Fruit fly (Drosophila melanogaster) whole organism, embryonic: ENCODE results near the gene Spn88Eb.
A peak's percentile ranks its signal among the peaks of the same experiment; 100 is the strongest.

Source experiments
- BEAF-32 ChIP-seq: fragments of 200-800 bp; sonication (Bioruptor generic); optimal IDR thresholded peaks from 3 replicates; lab custom pipeline; 2017; ENCODE audit warnings: missing biosample characterization, missing genetic modification characterization, mild to moderate bottlenecking, moderate library complexity, missing genetic modification reagents
- Bgb ChIP-seq: fragments of 200-800 bp; sonication (Bioruptor generic); IDR thresholded peaks from 2 replicates; pipeline ENCODE4 v1.3.6; 2022; ENCODE audit warnings: missing biosample characterization, missing genetic modification characterization; ENCODE audit not compliant: partially characterized antibody
- C15 ChIP-seq: fragments of 200-800 bp; sonication (Bioruptor generic); IDR thresholded peaks from 3 replicates; pipeline ENCODE4 v1.3.6; 2022; ENCODE audit warnings: missing biosample characterization, missing genetic modification characterization
- CG10267 ChIP-seq: fragments of 200-800 bp; sonication (Bioruptor generic); optimal IDR thresholded peaks from 2 replicates; lab custom pipeline; 2018; ENCODE audit warnings: missing biosample characterization, mild to moderate bottlenecking, missing genetic modification characterization, moderate library complexity
- CG11093 ChIP-seq: fragments of 200-800 bp; sonication (Bioruptor generic); IDR thresholded peaks from 3 replicates; pipeline ENCODE4 v1.3.6; 2022; ENCODE audit warnings: missing biosample characterization, missing genetic modification characterization
- CG11696 ChIP-seq: fragments of 200-800 bp; sonication (Bioruptor generic); IDR thresholded peaks from 2 replicates; pipeline ENCODE4 v1.3.6; 2022; ENCODE audit warnings: missing biosample characterization, missing genetic modification characterization
- CG11723 ChIP-seq: fragments of 200-800 bp; sonication (Bioruptor generic); optimal IDR thresholded peaks from 2 replicates; lab custom pipeline; 2017; ENCODE audit warnings: missing biosample characterization, mild to moderate bottlenecking, missing genetic modification characterization
- CG12071 ChIP-seq: fragments of 200-800 bp; sonication (Bioruptor generic); optimal IDR thresholded peaks from 3 replicates; lab custom pipeline; 2018; ENCODE audit warnings: missing biosample characterization, mild to moderate bottlenecking, missing genetic modification characterization
- CG14667 ChIP-seq: fragments of 200-800 bp; sonication (Bioruptor generic); IDR thresholded peaks from 2 replicates; pipeline ENCODE4 v1.3.6; 2022; ENCODE audit warnings: missing biosample characterization, missing genetic modification characterization
- CG15514 ChIP-seq: fragments of 200-800 bp; sonication (Bioruptor generic); optimal IDR thresholded peaks from 3 replicates; lab custom pipeline; 2017; ENCODE audit warnings: missing biosample characterization, missing genetic modification characterization, mild to moderate bottlenecking, moderate library complexity, missing genetic modification reagents
- CG15696 ChIP-seq: fragments of 200-800 bp; sonication (Bioruptor generic); optimal IDR thresholded peaks from 2 replicates; lab custom pipeline; 2019; ENCODE audit warnings: missing biosample characterization, mild to moderate bottlenecking, missing genetic modification characterization, moderate library complexity
- CG16779 ChIP-seq: fragments of 200-800 bp; sonication (Bioruptor generic); IDR thresholded peaks from 2 replicates; pipeline ENCODE4 v1.3.6; 2022; ENCODE audit warnings: missing biosample characterization, missing genetic modification characterization
- CG16813 ChIP-seq: fragments of 200-800 bp; sonication (Bioruptor generic); IDR thresholded peaks from 3 replicates; pipeline ENCODE4 v1.3.6; 2022; ENCODE audit warnings: missing biosample characterization, missing genetic modification characterization; ENCODE audit not compliant: partially characterized antibody
- CG17568 ChIP-seq: fragments of 200-800 bp; sonication (Bioruptor generic); optimal IDR thresholded peaks from 2 replicates; lab custom pipeline; 2018; ENCODE audit warnings: missing biosample characterization, mild to moderate bottlenecking, missing genetic modification characterization, moderate library complexity
- CG17802 ChIP-seq: fragments of 200-800 bp; sonication (Bioruptor generic); optimal IDR thresholded peaks from 2 replicates; lab custom pipeline; 2018; ENCODE audit warnings: missing biosample characterization, mild to moderate bottlenecking, missing genetic modification characterization, moderate library complexity
- CG2116 ChIP-seq: fragments of 200-800 bp; sonication (Bioruptor generic); optimal IDR thresholded peaks from 3 replicates; lab custom pipeline; 2018; ENCODE audit warnings: missing biosample characterization, mild to moderate bottlenecking, missing genetic modification characterization
- CG33557 ChIP-seq: fragments of 200-800 bp; sonication (Bioruptor generic); optimal IDR thresholded peaks from 2 replicates; lab custom pipeline; 2019; ENCODE audit warnings: missing biosample characterization, mild to moderate bottlenecking, missing genetic modification characterization, moderate library complexity
- CG3407 ChIP-seq: fragments of 200-800 bp; sonication (Bioruptor generic); optimal IDR thresholded peaks from 2 replicates; lab custom pipeline; 2018; ENCODE audit warnings: missing biosample characterization, mild to moderate bottlenecking, missing genetic modification characterization
- CG34224 ChIP-seq: fragments of 200-800 bp; sonication (Bioruptor generic); IDR thresholded peaks from 3 replicates; pipeline ENCODE4 v1.3.6; 2022; ENCODE audit warnings: missing biosample characterization, missing genetic modification characterization; ENCODE audit not compliant: partially characterized antibody
- CG3726 ChIP-seq: fragments of 200-800 bp; sonication (Bioruptor generic); IDR thresholded peaks from 3 replicates; pipeline ENCODE4, ENCODE4 v1.3.6; 2022; ENCODE audit warnings: missing biosample characterization, missing genetic modification characterization
- CG4328 ChIP-seq: fragments of 200-800 bp; sonication (Bioruptor generic); optimal IDR thresholded peaks from 3 replicates; lab custom pipeline; 2017; ENCODE audit warnings: missing biosample characterization, missing genetic modification reagents, missing genetic modification characterization
- CG6254 ChIP-seq: fragments of 200-800 bp; sonication (Bioruptor generic); optimal IDR thresholded peaks from 3 replicates; lab custom pipeline; 2017; ENCODE audit warnings: mild to moderate bottlenecking, missing biosample characterization, missing genetic modification reagents, missing genetic modification characterization
- CG6683 ChIP-seq: fragments of 200-800 bp; sonication (Bioruptor generic); optimal IDR thresholded peaks from 2 replicates; lab custom pipeline; 2017; ENCODE audit warnings: missing biosample characterization, mild to moderate bottlenecking, missing genetic modification characterization, missing genetic modification reagents
- CG7745 ChIP-seq: fragments of 200-800 bp; sonication (Bioruptor generic); optimal IDR thresholded peaks from 2 replicates; lab custom pipeline; 2018; ENCODE audit warnings: missing biosample characterization, mild to moderate bottlenecking, missing genetic modification characterization, moderate library complexity
- CG8089 ChIP-seq: fragments of 200-800 bp; sonication (Bioruptor generic); optimal IDR thresholded peaks from 3 replicates; lab custom pipeline; 2016; ENCODE audit warnings: missing biosample characterization, missing genetic modification characterization
- CG8388 ChIP-seq: fragments of 200-800 bp; sonication (Bioruptor generic); optimal IDR thresholded peaks from 2 replicates; lab custom pipeline; 2019; ENCODE audit warnings: missing biosample characterization, mild to moderate bottlenecking, missing genetic modification characterization, moderate library complexity
- CG8944 ChIP-seq: fragments of 200-800 bp; sonication (Bioruptor generic); optimal IDR thresholded peaks from 3 replicates; lab custom pipeline; 2016; ENCODE audit warnings: missing biosample characterization, missing genetic modification characterization
- CG9215 ChIP-seq: fragments of 200-800 bp; sonication (Bioruptor generic); IDR thresholded peaks from 2 replicates; pipeline ENCODE4 v1.3.6; 2022; ENCODE audit warnings: missing biosample characterization, missing genetic modification characterization
- Dad ChIP-seq: fragments of 200-800 bp; sonication (Bioruptor generic); optimal IDR thresholded peaks from 3 replicates; lab custom pipeline; 2016; ENCODE audit warnings: missing biosample characterization, missing genetic modification characterization
- Elba2 ChIP-seq: fragments of 200-800 bp; sonication (Bioruptor generic); optimal IDR thresholded peaks from 3 replicates; lab custom pipeline; 2016; ENCODE audit warnings: missing biosample characterization, missing genetic modification characterization
- H2.0 ChIP-seq: fragments of 200-800 bp; sonication (Bioruptor generic); IDR thresholded peaks from 2 replicates; pipeline ENCODE4 v1.3.6; 2022; ENCODE audit warnings: missing biosample characterization, missing genetic modification characterization
- Hr51 ChIP-seq, 2 experiments: fragments of 200-800 bp; sonication (Bioruptor generic); optimal IDR thresholded peaks; 2 replicates in 1 of 2; 3 replicates in 1 of 2; lab custom pipeline; 2016 to 2018; ENCODE audit warnings: missing biosample characterization in 2 of 2, missing genetic modification characterization in 2 of 2, mild to moderate bottlenecking in 1 of 2, moderate library complexity in 1 of 2
- Lpt ChIP-seq: fragments of >200 bp; optimal IDR thresholded peaks from 2 replicates; lab custom pipeline; 2018; ENCODE audit warnings: missing biosample characterization, missing genetic modification characterization
- Myb ChIP-seq: fragments of 200-800 bp; sonication (Bioruptor generic); optimal IDR thresholded peaks from 2 replicates; lab custom pipeline; 2016; ENCODE audit warnings: missing biosample characterization, missing genetic modification characterization
- Side ChIP-seq: fragments of 200-800 bp; sonication (Bioruptor generic); optimal IDR thresholded peaks from 2 replicates; lab custom pipeline; 2016; ENCODE audit warnings: missing biosample characterization, missing genetic modification characterization
- ac ChIP-seq: fragments of 200-800 bp; sonication (Bioruptor generic); optimal IDR thresholded peaks from 3 replicates; lab custom pipeline; 2017; ENCODE audit warnings: missing biosample characterization, mild to moderate bottlenecking, missing genetic modification characterization
- bowl ChIP-seq: fragments of 200-800 bp; sonication (Bioruptor generic); IDR thresholded peaks from 2 replicates; pipeline ENCODE4 v1.3.6; 2022; ENCODE audit warnings: missing biosample characterization, missing genetic modification characterization
- caup ChIP-seq: fragments of 200-800 bp; sonication (Bioruptor generic); optimal IDR thresholded peaks from 3 replicates; lab custom pipeline; 2017; ENCODE audit warnings: missing biosample characterization, mild to moderate bottlenecking, missing genetic modification characterization, moderate library complexity; ENCODE audit not compliant: severe bottlenecking
- chn ChIP-seq: fragments of 200-800 bp; sonication (Bioruptor generic); optimal IDR thresholded peaks from 2 replicates; lab custom pipeline; 2016; ENCODE audit warnings: missing biosample characterization, missing genetic modification characterization
- disco-r ChIP-seq: fragments of 200-800 bp; sonication (Bioruptor generic); optimal IDR thresholded peaks from 2 replicates; lab custom pipeline; 2016; ENCODE audit warnings: missing biosample characterization, missing genetic modification characterization
- emc ChIP-seq: fragments of 200-800 bp; sonication (Bioruptor generic); optimal IDR thresholded peaks from 2 replicates; lab custom pipeline; 2016; ENCODE audit warnings: missing biosample characterization, missing genetic modification characterization
- fd3F ChIP-seq: fragments of 200-800 bp; sonication (Bioruptor generic); optimal IDR thresholded peaks from 2 replicates; lab custom pipeline; 2018; ENCODE audit warnings: missing biosample characterization, mild to moderate bottlenecking, missing genetic modification characterization, moderate library complexity
- gt ChIP-seq: fragments of 200-800 bp; sonication (Bioruptor generic); IDR thresholded peaks from 2 replicates; pipeline ENCODE4 v1.3.6; 2022; ENCODE audit warnings: missing biosample characterization, missing genetic modification characterization
- lmd ChIP-seq: fragments of 200-800 bp; sonication (Bioruptor generic); IDR thresholded peaks from 2 replicates; pipeline ENCODE4 v1.3.6; 2022; ENCODE audit warnings: missing biosample characterization, missing genetic modification characterization
- ro ChIP-seq: fragments of 200-800 bp; sonication (Bioruptor generic); IDR thresholded peaks from 2 replicates; pipeline ENCODE4 v1.3.6; 2022; ENCODE audit warnings: missing biosample characterization, missing genetic modification characterization
- sens ChIP-seq: fragments of 200-800 bp; sonication (Bioruptor generic); peaks from one replicate; lab custom pipeline; 2016; ENCODE audit warnings: missing biosample characterization, missing genetic modification characterization
- slbo ChIP-seq: fragments of 200-800 bp; sonication (Bioruptor generic); IDR thresholded peaks from 2 replicates; pipeline ENCODE4 v1.3.6; 2022; ENCODE audit warnings: missing biosample characterization, missing genetic modification characterization
- tin ChIP-seq: fragments of 200-800 bp; sonication (Bioruptor generic); optimal IDR thresholded peaks from 3 replicates; lab custom pipeline; 2016; ENCODE audit warnings: missing biosample characterization, missing genetic modification characterization

Gene Spn88Eb

DNA sequence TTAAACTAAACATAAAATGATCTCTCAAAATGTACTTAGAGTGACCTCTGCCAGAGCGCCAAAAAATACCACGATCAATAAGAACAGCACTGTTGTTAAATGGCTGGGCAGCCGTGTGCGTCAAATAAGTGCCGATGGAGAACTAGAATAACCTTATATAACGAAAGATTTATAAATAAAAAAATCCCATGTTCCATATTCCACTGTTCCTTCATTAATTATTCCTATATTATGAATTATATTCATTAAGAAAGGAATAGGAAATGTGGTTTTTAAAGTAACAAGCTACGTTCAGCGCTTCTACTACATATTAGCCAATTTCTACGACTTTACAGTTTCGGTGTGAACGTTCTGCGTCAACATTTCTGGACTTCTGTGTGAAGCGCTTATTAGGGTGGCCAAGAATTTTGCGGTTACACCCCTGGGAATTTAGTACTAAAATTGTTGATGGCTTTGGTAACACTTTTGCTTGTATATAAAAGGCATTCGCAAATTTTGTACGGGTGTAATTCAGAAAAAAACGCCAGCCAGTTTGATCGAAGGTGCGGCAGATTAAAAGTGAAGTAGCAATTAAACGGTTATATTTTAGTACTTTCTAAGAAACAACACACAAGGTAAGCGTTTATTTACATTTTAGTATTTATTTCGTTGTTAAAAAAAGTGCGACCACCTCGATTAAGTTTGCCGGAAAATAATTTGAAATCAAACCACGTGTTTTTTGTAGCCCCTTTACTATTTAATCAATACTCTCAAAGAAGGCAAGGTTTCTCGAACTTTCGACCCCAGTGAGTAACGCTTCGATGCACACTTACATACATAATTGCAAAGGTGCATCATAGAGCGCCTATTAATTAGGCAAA, 33.9 kb upstream of the Spn88Eb start, which contains the start of the genes tefu and Hsc70-4 (continued):
- TF ChIP-seq CG10267 (tag; lab: Kevin White, UChicago): peak; percentile 73
- peak; percentile 68 for TF ChIP-seq Dad (GFP tag; lab: Kevin White, UChicago)
- TF ChIP-seq CG15514 (GFP tag; lab: Kevin White, UChicago): peak; percentile 74
- TF ChIP-seq CG33557 (GFP tag; lab: Kevin White, UChicago): peak; percentile 40
- TF ChIP-seq CG17568 (GFP tag; lab: Kevin White, UChicago): no peak
- TF ChIP-seq Bgb (GFP tag; lab: Robert Waterston, UW): peak; percentile 28; the same call in 1 of the 2 replicates
- peak; percentile 86 for TF ChIP-seq sens (GFP tag; lab: Kevin White, UChicago)
- peak; percentile 77 for TF ChIP-seq CG14667 (GFP tag; lab: Robert Waterston, UW)
- peak; percentile 66; the same call in 1 of the 2 replicates for TF ChIP-seq ro (GFP tag; lab: Robert Waterston, UW)
- peak; percentile 1 for TF ChIP-seq CG6254 (GFP tag; lab: Kevin White, UChicago)
- peak; percentile 97 for TF ChIP-seq CG2116 (GFP tag; lab: Kevin White, UChicago)
- peak; percentile 86 for TF ChIP-seq lmd
- peak; percentile 58 for TF ChIP-seq BEAF-32 (GFP tag; lab: Kevin White, UChicago)
- TF ChIP-seq gt: no peak
- TF ChIP-seq CG16813 (GFP tag; lab: Robert Waterston, UW): no peak
- peak; percentile 88 for TF ChIP-seq Elba2 (GFP tag; lab: Kevin White, UChicago)
- peak; percentile 90 for TF ChIP-seq slbo (GFP tag; lab: Robert Waterston, UW)
- TF ChIP-seq CG11696 (GFP tag; lab: Robert Waterston, UW): peak; percentile 58
- peak; percentile 70 for TF ChIP-seq H2.0
- TF ChIP-seq CG11093 (GFP tag; lab: Robert Waterston, UW): peak; percentile 85
- peak; percentile 38 for TF ChIP-seq caup (GFP tag; lab: Kevin White, UChicago)
- no peak for TF ChIP-seq CG4328 (GFP tag; lab: Kevin White, UChicago)
- no peak for TF ChIP-seq CG6683 (GFP tag; lab: Kevin White, UChicago)
- no peak for TF ChIP-seq bowl
- peak; percentile 41 for TF ChIP-seq CG7745 (tag; lab: Kevin White, UChicago)
- TF ChIP-seq CG15696: peak; percentile 76
- TF ChIP-seq Myb (GFP tag; lab: Kevin White, UChicago): peak; percentile 50
- TF ChIP-seq CG12071 (GFP tag; lab: Kevin White, UChicago): peak; percentile 25
- peak; percentile 55; the same call in 1 of the 3 replicates for TF ChIP-seq C15 (GFP tag; lab: Robert Waterston, UW)
- no peak for TF ChIP-seq CG16779 (GFP tag; lab: Robert Waterston, UW)
- TF ChIP-seq tin (GFP tag; lab: Kevin White, UChicago): peak; percentile 78
- TF ChIP-seq Side (GFP tag; lab: Kevin White, UChicago): peak; percentile 14
- no peak for TF ChIP-seq emc (GFP tag; lab: Kevin White, UChicago)
- peak; percentile 48 for TF ChIP-seq CG8944
- TF ChIP-seq fd3F: peak; percentile 33
- TF ChIP-seq CG3726: peak; percentile 75; the same call in 2 of the 3 replicates
- peak; percentile 69 for TF ChIP-seq CG11723
- TF ChIP-seq CG8388: peak; percentile 50
- TF ChIP-seq Lpt (GFP tag; lab: Kevin White, UChicago): no peak
- peak; percentile 34 for TF ChIP-seq CG3407 (GFP tag; lab: Kevin White, UChicago)
- peak; percentile 81 for TF ChIP-seq CG9215 (GFP tag; lab: Robert Waterston, UW)
- TF ChIP-seq Hr51 (GFP tag; optimal IDR thresholded peaks at IDR 0.05; lab: Kevin White, UChicago): peak in 1 of 2 experiments; percentile 70
- no peak for TF ChIP-seq CG34224 (GFP tag; lab: Robert Waterston, UW)
- TF ChIP-seq disco-r (GFP tag; lab: Kevin White, UChicago): no peak
- TF ChIP-seq ac (GFP tag; lab: Kevin White, UChicago): no peak
- peak; percentile 82 for TF ChIP-seq chn (GFP tag; lab: Kevin White, UChicago)
- peak; percentile 53 for TF ChIP-seq CG8089 (GFP tag; lab: Kevin White, UChicago)
- peak; percentile 97 for TF ChIP-seq CG17802
